Worm (Caenorhabditis elegans) whole organism, young adult: ENCODE measurements around the gene C38H2.3.

Experiments used
- F10E7.11 ChIP-seq: sonication (generic microtip); optimal IDR thresholded peaks from 2 replicates; lab custom pipeline; 2017; ENCODE audit warnings: mild to moderate bottlenecking, missing genetic modification characterization, moderate library complexity, missing compliant biosample characterization
- F22D6.2 ChIP-seq: sonication (generic microtip); optimal IDR thresholded peaks from 2 replicates; lab custom pipeline; 2016; ENCODE audit warnings: mild to moderate bottlenecking, missing genetic modification characterization, missing compliant biosample characterization
- F57A8.1 ChIP-seq: fragments of 200-800 bp; sonication (Bioruptor generic); optimal IDR thresholded peaks from 2 replicates; lab custom pipeline; 2018; ENCODE audit warnings: mild to moderate bottlenecking, missing genetic modification characterization, moderate library complexity, missing compliant biosample characterization
- F57C9.4 ChIP-seq: sonication (generic microtip); optimal IDR thresholded peaks from 2 replicates; lab custom pipeline; 2017; ENCODE audit warnings: mild to moderate bottlenecking, missing genetic modification characterization, missing compliant biosample characterization
- T07F8.4 ChIP-seq: sonication (generic microtip); optimal IDR thresholded peaks from 2 replicates; lab custom pipeline; 2016; ENCODE audit warnings: mild to moderate bottlenecking, missing genetic modification characterization, moderate library complexity, missing compliant biosample characterization
- Y53F4B.3 ChIP-seq: fragments of 200-800 bp; sonication (Bioruptor generic); IDR thresholded peaks from 2 replicates; pipeline ENCODE4 v1.3.6; 2022; ENCODE audit warnings: missing genetic modification reagents, missing genetic modification characterization, missing compliant biosample characterization
- Y56A3A.18 ChIP-seq: fragments of 200-800 bp; sonication (Bioruptor generic); IDR thresholded peaks from 2 replicates; pipeline ENCODE4 v1.3.6; 2022; ENCODE audit warnings: missing genetic modification reagents, missing genetic modification characterization, missing compliant biosample characterization
- Y95B8A.8 ChIP-seq: fragments of 200-800 bp; sonication (Bioruptor generic); IDR thresholded peaks from 2 replicates; pipeline ENCODE4 v1.3.6; 2022; ENCODE audit warnings: missing genetic modification reagents, missing genetic modification characterization, missing compliant biosample characterization
- ama-1 ChIP-seq, 3 experiments: fragments of 150-350 bp in 1 of 3; sonication (generic microtip) in 2 of 3; optimal IDR thresholded peaks; 2 replicates each; lab custom pipeline; 2014 to 2018; ENCODE audit warnings: missing biosample characterization in 2 of 3, missing genetic modification characterization in 2 of 3, missing genetic modification reagents in 2 of 3
- aptf-3 ChIP-seq: fragments of 200-800 bp; sonication (Bioruptor generic); IDR thresholded peaks from 2 replicates; pipeline ENCODE4 v1.3.6; 2022; ENCODE audit warnings: missing genetic modification characterization, missing compliant biosample characterization
- atf-7 ChIP-seq: sonication (generic microtip); optimal IDR thresholded peaks from 2 replicates; lab custom pipeline; 2017; ENCODE audit warnings: mild to moderate bottlenecking, missing genetic modification characterization, missing compliant biosample characterization
- cebp-1 ChIP-seq, 2 experiments: fragments of 200-800 bp in 1 of 2; sonication (Bioruptor generic) in 1 of 2; sonication (generic microtip) in 1 of 2; IDR thresholded peaks in 1 of 2; optimal IDR thresholded peaks in 1 of 2; 2 replicates each; pipeline versions ENCODE4 v1.3.6 to Lab custom; 2017 to 2022; ENCODE audit warnings: missing compliant biosample characterization in 2 of 2, missing genetic modification characterization in 2 of 2, mild to moderate bottlenecking in 1 of 2, missing genetic modification reagents in 1 of 2, moderate library complexity in 1 of 2
- cebp-2 ChIP-seq: fragments of 200-800 bp; sonication (Bioruptor generic); IDR thresholded peaks from 2 replicates; pipeline ENCODE4 v1.3.6; 2022; ENCODE audit warnings: missing genetic modification characterization, missing compliant biosample characterization
- ceh-79 ChIP-seq: sonication (generic microtip); optimal IDR thresholded peaks from 2 replicates; lab custom pipeline; 2017; ENCODE audit warnings: mild to moderate bottlenecking, missing genetic modification characterization, missing compliant biosample characterization
- dox-1 ChIP-seq: fragments of 200-800 bp; sonication (Bioruptor generic); IDR thresholded peaks from 2 replicates; pipeline ENCODE4 v1.3.6; 2022; ENCODE audit warnings: missing genetic modification reagents, missing genetic modification characterization, missing compliant biosample characterization
- dpl-1 ChIP-seq: fragments of 150-350 bp; optimal IDR thresholded peaks from 2 replicates; lab custom pipeline; 2014; ENCODE audit warnings: missing biosample characterization, missing genetic modification reagents, missing genetic modification characterization
- efl-1 ChIP-seq: fragments of 150-350 bp; optimal IDR thresholded peaks from 2 replicates; lab custom pipeline; 2014; ENCODE audit warnings: missing biosample characterization, missing genetic modification reagents, missing genetic modification characterization
- egl-18 ChIP-seq: fragments of 200-800 bp; sonication (Bioruptor generic); IDR thresholded peaks from 2 replicates; pipeline ENCODE4 v1.3.6; 2022; ENCODE audit warnings: missing genetic modification reagents, missing genetic modification characterization, missing compliant biosample characterization
- ekl-4 ChIP-seq: fragments of 200-800 bp; sonication (Bioruptor generic); IDR thresholded peaks from 2 replicates; pipeline ENCODE4 v1.3.6; 2022; ENCODE audit warnings: missing genetic modification reagents, missing genetic modification characterization, missing compliant biosample characterization
- ets-4 ChIP-seq: fragments of 200-800 bp; sonication (Bioruptor generic); optimal IDR thresholded peaks from 2 replicates; lab custom pipeline; 2018; ENCODE audit warnings: mild to moderate bottlenecking, missing genetic modification characterization, missing compliant biosample characterization
- him-1 ChIP-seq: sonication (generic microtip); optimal IDR thresholded peaks from 2 replicates; lab custom pipeline; 2016; ENCODE audit warnings: missing genotype, missing genetic modification reagents, missing genetic modification characterization, missing compliant biosample characterization
- hlh-26 ChIP-seq: fragments of 200-800 bp; sonication (Bioruptor generic); conservative IDR thresholded peaks from 2 replicates; pipeline ENCODE4 v1.3.6; 2022; ENCODE audit warnings: missing genetic modification reagents, missing genetic modification characterization, missing compliant biosample characterization
- hmg-1.2 ChIP-seq: fragments of 200-800 bp; sonication (Bioruptor generic); IDR thresholded peaks from 2 replicates; pipeline ENCODE4 v1.3.6; 2022; ENCODE audit warnings: missing genetic modification reagents, missing genetic modification characterization, missing compliant biosample characterization
- hrde-1 ChIP-seq: sonication (generic microtip); optimal IDR thresholded peaks from 2 replicates; lab custom pipeline; 2016; ENCODE audit warnings: missing genetic modification characterization, mild to moderate bottlenecking, missing compliant biosample characterization, moderate library complexity, missing genotype, missing genetic modification reagents, borderline replicate concordance
- lag-1 ChIP-seq: fragments of 200-800 bp; sonication (Bioruptor generic); IDR thresholded peaks from 2 replicates; pipeline ENCODE4 v1.3.6; 2022; ENCODE audit warnings: missing genetic modification reagents, missing genetic modification characterization, missing compliant biosample characterization
- lin-26 ChIP-seq: fragments of 200-800 bp; sonication (Bioruptor generic); IDR thresholded peaks from 2 replicates; pipeline ENCODE4 v1.3.6; 2022; ENCODE audit warnings: missing genetic modification reagents, missing genetic modification characterization, missing compliant biosample characterization
- lin-35 ChIP-seq, 3 experiments: fragments of 150-350 bp in 2 of 3; sonication (generic microtip) in 1 of 3; optimal IDR thresholded peaks; 2 replicates each; lab custom pipeline; 2014 to 2018; ENCODE audit warnings: missing biosample characterization in 3 of 3, missing genetic modification characterization in 3 of 3, missing genetic modification reagents in 3 of 3
- lin-40 ChIP-seq: sonication (generic microtip); optimal IDR thresholded peaks from 2 replicates; lab custom pipeline; 2016; ENCODE audit warnings: missing genetic modification characterization, mild to moderate bottlenecking, missing compliant biosample characterization, missing genotype, missing genetic modification reagents
- mcd-1 ChIP-seq: fragments of 200-800 bp; sonication (Bioruptor generic); IDR thresholded peaks from 2 replicates; pipeline ENCODE4 v1.3.6; 2022; ENCODE audit warnings: missing genetic modification reagents, missing genetic modification characterization, missing compliant biosample characterization
- mes-4 ChIP-seq: sonication (generic microtip); optimal IDR thresholded peaks from 2 replicates; lab custom pipeline; 2016; ENCODE audit warnings: missing genotype, missing genetic modification characterization, missing compliant biosample characterization
- nfya-1 ChIP-seq: sonication (generic microtip); optimal IDR thresholded peaks from 2 replicates; lab custom pipeline; 2017; ENCODE audit warnings: antibody characterized with exemption, missing compliant biosample characterization, missing genetic modification characterization, borderline replicate concordance; ENCODE audit not compliant: insufficient read depth
- nhr-179 ChIP-seq: sonication (generic microtip); optimal IDR thresholded peaks from 2 replicates; lab custom pipeline; 2016; ENCODE audit warnings: mild to moderate bottlenecking, missing genetic modification characterization, missing compliant biosample characterization
- pbrm-1 ChIP-seq: fragments of 200-800 bp; sonication (Bioruptor generic); IDR thresholded peaks from 2 replicates; pipeline ENCODE4 v1.3.6; 2022; ENCODE audit warnings: missing genetic modification reagents, missing genetic modification characterization, missing compliant biosample characterization
- pha-4 ChIP-seq: fragments of 150-350 bp; sonication (generic microtip); optimal IDR thresholded peaks from 2 replicates; lab custom pipeline; 2014; ENCODE audit warnings: missing biosample characterization, missing genetic modification reagents, missing genetic modification characterization
- repo-1 ChIP-seq: sonication (generic microtip); optimal IDR thresholded peaks from 2 replicates; lab custom pipeline; 2017; ENCODE audit warnings: mild to moderate bottlenecking, missing genetic modification characterization, missing compliant biosample characterization
- rpc-1 ChIP-seq, 2 experiments: fragments of 150-350 bp in 1 of 2; sonication (generic microtip) in 1 of 2; optimal IDR thresholded peaks; 2 replicates each; lab custom pipeline; 2014 to 2018; ENCODE audit warnings: missing biosample characterization in 1 of 2, missing genetic modification characterization in 1 of 2, missing genetic modification reagents in 1 of 2, missing genotype in 1 of 2
- sea-2 ChIP-seq: fragments of 200-800 bp; sonication (Bioruptor generic); IDR thresholded peaks from 2 replicates; pipeline ENCODE4 v1.3.6; 2022; ENCODE audit warnings: missing genetic modification characterization, missing compliant biosample characterization
- snpc-1.3 ChIP-seq: sonication (generic microtip); optimal IDR thresholded peaks from 2 replicates; lab custom pipeline; 2017; ENCODE audit warnings: missing genetic modification characterization, mild to moderate bottlenecking, missing compliant biosample characterization, antibody characterized with exemption, moderate library complexity, missing genotype, missing genetic modification reagents; ENCODE audit not compliant: insufficient read depth
- snpc-3.4 ChIP-seq: sonication (generic microtip); optimal IDR thresholded peaks from 2 replicates; lab custom pipeline; 2017; ENCODE audit warnings: missing genetic modification characterization, mild to moderate bottlenecking, missing compliant biosample characterization, antibody characterized with exemption, moderate library complexity, missing genotype, missing genetic modification reagents
- snpc-4 ChIP-seq, 5 experiments: fragments of 150-350 bp in 1 of 5; sonication (generic microtip) in 4 of 5; optimal IDR thresholded peaks; 2 replicates each; lab custom pipeline; 2014 to 2018; ENCODE audit warnings: missing genetic modification characterization in 5 of 5, missing biosample characterization in 3 of 5, antibody characterized with exemption in 2 of 5, mild to moderate bottlenecking in 2 of 5, missing compliant biosample characterization in 2 of 5, missing genotype in 2 of 5, moderate library complexity in 2 of 5, missing genetic modification reagents in 1 of 5
- tbx-9 ChIP-seq: sonication (generic microtip); optimal IDR thresholded peaks from 2 replicates; lab custom pipeline; 2016; ENCODE audit warnings: borderline replicate concordance, missing genetic modification characterization, inconsistent platforms, missing compliant biosample characterization
- unc-130 ChIP-seq: sonication (generic microtip); optimal IDR thresholded peaks from 2 replicates; lab custom pipeline; 2016; ENCODE audit warnings: missing genetic modification reagents, missing genetic modification characterization, missing compliant biosample characterization
- unc-62 ChIP-seq: fragments of 150-350 bp; optimal IDR thresholded peaks from 2 replicates; lab custom pipeline; 2014; ENCODE audit warnings: missing biosample characterization, missing genetic modification reagents, missing genetic modification characterization
- zfh-2 ChIP-seq: fragments of 200-800 bp; sonication (Bioruptor generic); conservative IDR thresholded peaks from 2 replicates; pipeline ENCODE4 v1.3.6; 2022; ENCODE audit warnings: missing genetic modification reagents, missing genetic modification characterization, missing compliant biosample characterization
- ztf-3 ChIP-seq: fragments of 200-800 bp; sonication (Bioruptor generic); optimal IDR thresholded peaks from 2 replicates; lab custom pipeline; 2018; ENCODE audit warnings: mild to moderate bottlenecking, missing genetic modification characterization, missing compliant biosample characterization
- ztf-6 ChIP-seq: fragments of 200-800 bp; sonication (Bioruptor generic); IDR thresholded peaks from 2 replicates; pipeline ENCODE4 v1.3.6; 2022; ENCODE audit warnings: missing genetic modification reagents, missing genetic modification characterization, missing compliant biosample characterization

Gene C38H2.3

ce11 chrIII:10357598-10358186, 28.7 kb downstream of the C38H2.3 start, which contains the start of gene umps-1 (continued):
- TF ChIP-seq zfh-2 (GFP tag; lab: Robert Waterston, UW) (no peak), snpc-3.4 (no peak), pbrm-1 (GFP tag; lab: Robert Waterston, UW) (no peak), hlh-26 (no peak), mcd-1 (GFP tag; lab: Robert Waterston, UW) (peak; percentile 70), hrde-1 (tag; lab: Kevin White, UChicago) (no peak), ama-1 (optimal IDR thresholded peaks at IDR 0.05; lab: Kevin White, UChicago) (no peak), ama-1 (GFP tag; optimal IDR thresholded peaks at IDR 0.05; lab: Kevin White, UChicago) (no peak), rpc-1 (optimal IDR thresholded peaks at IDR 0.05; lab: Kevin White, UChicago) (no peak), rpc-1 (tag; optimal IDR thresholded peaks at IDR 0.05; lab: Kevin White, UChicago) (no peak), nfya-1 (no peak), F10E7.11 (tag; lab: Kevin White, UChicago) (no peak), Y53F4B.3 (no peak), unc-130 (GFP tag; lab: Kevin White, UChicago) (no peak), unc-62 (GFP tag; lab: Kevin White, UChicago) (no peak), dox-1 (GFP tag; lab: Robert Waterston, UW) (no peak), aptf-3 (no peak), F57A8.1 (no peak), dpl-1 (GFP tag; lab: Kevin White, UChicago) (peak; percentile 70), ztf-6 (no peak), repo-1 (no peak), pha-4 (tag; lab: Kevin White, UChicago) (no peak), ekl-4 (GFP tag; lab: Robert Waterston, UW) (0 out of 2 replicates have a peak, but pooled peaks have one; percentile 29), hmg-1.2 (peak; percentile 99), efl-1 (peak; percentile 83), nhr-179 (tag; lab: Kevin White, UChicago) (no peak), sea-2 (GFP tag; lab: Robert Waterston, UW) (no peak), Y56A3A.18 (GFP tag; lab: Robert Waterston, UW) (no peak), egl-18 (GFP tag; lab: Robert Waterston, UW) (no peak), lin-26 (GFP tag; lab: Robert Waterston, UW) (no peak), ceh-79 (no peak), atf-7 (tag; lab: Kevin White, UChicago) (no peak), Y95B8A.8 (no peak), F57C9.4 (no peak), T07F8.4 (tag; lab: Kevin White, UChicago) (no peak), lag-1 (no peak)
- TF ChIP-seq, all 124 proteins: peak for 20

ce11 chrIII:10355382-10355781, 31.0 kb downstream of the C38H2.3 start, which contains the start of gene spp-1:
Gene spp-1 (minus strand): TSS chrIII:10355668.
- TF ChIP-seq unc-130 (GFP tag; lab: Kevin White, UChicago): no peak
- TF ChIP-seq pha-4 (tag; lab: Kevin White, UChicago): no peak
- no peak for TF ChIP-seq snpc-4 (GFP tag; optimal IDR thresholded peaks at IDR 0.05; lab: Kevin White, UChicago)
- TF ChIP-seq snpc-4 (tag; optimal IDR thresholded peaks at IDR 0.05; lab: Kevin White, UChicago): no peak
- TF ChIP-seq ets-4: no peak
- no peak for TF ChIP-seq F22D6.2
- no peak for TF ChIP-seq ekl-4 (GFP tag; lab: Robert Waterston, UW)
- TF ChIP-seq cebp-2 (GFP tag; lab: Robert Waterston, UW): no peak
- no peak for TF ChIP-seq mcd-1 (GFP tag; lab: Robert Waterston, UW)
- TF ChIP-seq efl-1: no peak
- no peak for TF ChIP-seq rpc-1 (optimal IDR thresholded peaks at IDR 0.05; lab: Kevin White, UChicago)
- TF ChIP-seq rpc-1 (tag; optimal IDR thresholded peaks at IDR 0.05; lab: Kevin White, UChicago): no peak
- TF ChIP-seq lin-40: no peak
- TF ChIP-seq mes-4 (tag; lab: Kevin White, UChicago): no peak
- no peak for TF ChIP-seq lin-35 (GFP tag; optimal IDR thresholded peaks at IDR 0.05; lab: Kevin White, UChicago)
- TF ChIP-seq cebp-1 (GFP tag; IDR thresholded peaks at IDR 0.05; lab: Robert Waterston, UW): no peak
- TF ChIP-seq cebp-1 (tag; optimal IDR thresholded peaks at IDR 0.05; lab: Kevin White, UChicago): peak; percentile 33
- TF ChIP-seq snpc-1.3: no peak
- TF ChIP-seq ztf-3 (GFP tag; lab: Kevin White, UChicago): no peak
- TF ChIP-seq him-1 (tag; lab: Kevin White, UChicago): peak; percentile 7
- TF ChIP-seq tbx-9 (tag; lab: Kevin White, UChicago): peak; percentile 85
